Worm (Caenorhabditis elegans): ENCODE results near the gene bmy-1.

The bmy-1 gene

DNA sequence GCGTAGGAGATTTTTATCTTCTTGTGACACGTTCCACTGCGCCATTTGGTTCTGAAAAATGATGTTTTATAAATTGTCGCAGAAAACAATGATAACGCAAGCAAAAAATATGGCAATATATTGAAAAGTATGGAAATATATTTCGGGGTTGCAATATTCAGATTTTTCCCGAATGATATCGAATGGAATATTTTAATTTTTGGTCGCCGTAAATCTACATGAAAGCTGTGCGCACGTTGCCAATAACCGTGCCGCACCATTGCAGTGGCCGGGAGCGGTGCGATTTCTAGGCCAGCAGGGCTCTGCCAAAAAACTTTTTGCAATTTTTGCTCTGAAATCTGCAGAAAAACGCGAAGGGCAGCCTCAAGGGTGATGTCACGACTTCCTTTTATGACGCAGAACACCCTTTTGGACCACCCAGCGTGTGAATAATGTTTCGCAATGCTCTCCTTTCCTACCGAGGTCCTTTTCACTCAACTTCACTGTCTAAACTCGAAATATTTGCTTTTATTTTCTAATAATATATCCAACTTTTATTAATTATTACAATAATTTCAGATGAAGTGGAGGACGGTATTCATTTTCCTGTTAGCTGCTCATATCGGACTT is at the start of gene bmy-1, which contains the start of gene F09E5.11 (continued):
- peak; percentile 29 for TF ChIP-seq F23B12.7 (tag; optimal IDR thresholded peaks at IDR 0.05; ENCODE audit: insufficient read depth)
- TF ChIP-seq ztf-26 (tag; optimal IDR thresholded peaks at IDR 0.05), result peak; percentile 7
- TF ChIP-seq nhr-120 (GFP tag; IDR thresholded peaks at IDR 0.05), result no peak
- peak; percentile 63 for TF ChIP-seq sptf-2 (GFP tag; optimal IDR thresholded peaks at IDR 0.05)
- no peak for TF ChIP-seq zim-3 (tag; optimal IDR thresholded peaks at IDR 0.05)
- no peak for TF ChIP-seq mes-4 (tag; optimal IDR thresholded peaks at IDR 0.05)
- peak; percentile 68 for TF ChIP-seq ceh-91 (GFP tag; IDR thresholded peaks at IDR 0.05)
- peak; percentile 79 for TF ChIP-seq D2030.7 (GFP tag; IDR thresholded peaks at IDR 0.05)
- no peak for TF ChIP-seq hlh-26 (GFP tag; conservative IDR thresholded peaks at IDR 0.05)
- TF ChIP-seq aptf-2 (GFP tag; conservative IDR thresholded peaks at IDR 0.05), result peak; percentile 83
- peak; percentile 73; the same call in 1 of the 2 replicates for TF ChIP-seq hsf-1 (GFP tag; IDR thresholded peaks at IDR 0.05)
- TF ChIP-seq snpc-4 (GFP tag; optimal IDR thresholded peaks at IDR 0.05), result peak; percentile 29
- TF ChIP-seq snpc-4 (tag; optimal IDR thresholded peaks at IDR 0.05), result peak in 3 of 4 experiments; percentile 44 to 66 (median 63)

DNA sequence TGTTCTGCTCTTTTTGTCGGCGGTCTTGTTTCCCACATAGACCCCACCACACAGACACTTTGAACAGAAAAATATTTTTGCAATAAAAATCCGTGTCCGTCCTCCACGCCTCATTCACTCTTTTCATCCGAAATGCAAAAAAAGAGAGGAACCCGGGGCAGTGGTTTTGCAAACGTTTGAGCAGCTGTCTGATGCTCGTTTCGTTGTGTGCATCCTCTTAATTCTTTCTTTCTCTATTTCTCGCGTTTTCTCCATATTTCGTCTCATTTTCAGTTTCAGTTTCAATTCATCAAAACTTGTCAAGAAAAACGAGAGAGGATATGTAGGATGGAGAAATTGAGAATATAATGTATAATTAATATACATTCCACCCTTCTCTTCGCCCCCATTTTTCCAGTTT is 49.5 kb upstream of the bmy-1 start:
- no peak for TF ChIP-seq ztf-25 (GFP tag; IDR thresholded peaks at IDR 0.05)
- TF ChIP-seq F37B4.10 (GFP tag; IDR thresholded peaks at IDR 0.05), result no peak
- no peak for TF ChIP-seq B0019.2 (GFP tag; conservative IDR thresholded peaks at IDR 0.05)
- no peak for TF ChIP-seq cebp-1 (GFP tag; IDR thresholded peaks at IDR 0.05)
- TF ChIP-seq cebp-1 (tag; optimal IDR thresholded peaks at IDR 0.05), result no peak
- no peak for TF ChIP-seq lin-54 (GFP tag; optimal IDR thresholded peaks at IDR 0.05)
- TF ChIP-seq sdz-38 (tag; optimal IDR thresholded peaks at IDR 0.05), result no peak
- TF ChIP-seq dox-1 (GFP tag; IDR thresholded peaks at IDR 0.05), result no peak
- TF ChIP-seq Y95B8A.8 (GFP tag; IDR thresholded peaks at IDR 0.05), result no peak
- no peak for TF ChIP-seq ets-4 (GFP tag; optimal IDR thresholded peaks at IDR 0.05)
- TF ChIP-seq lin-26 (GFP tag; IDR thresholded peaks at IDR 0.05), result no peak
- no peak for TF ChIP-seq lin-35 (GFP tag; optimal IDR thresholded peaks at IDR 0.05)
- no peak for TF ChIP-seq egl-44 (GFP tag; IDR thresholded peaks at IDR 0.05)
- TF ChIP-seq chd-7 (tag; optimal IDR thresholded peaks at IDR 0.05), result no peak

DNA sequence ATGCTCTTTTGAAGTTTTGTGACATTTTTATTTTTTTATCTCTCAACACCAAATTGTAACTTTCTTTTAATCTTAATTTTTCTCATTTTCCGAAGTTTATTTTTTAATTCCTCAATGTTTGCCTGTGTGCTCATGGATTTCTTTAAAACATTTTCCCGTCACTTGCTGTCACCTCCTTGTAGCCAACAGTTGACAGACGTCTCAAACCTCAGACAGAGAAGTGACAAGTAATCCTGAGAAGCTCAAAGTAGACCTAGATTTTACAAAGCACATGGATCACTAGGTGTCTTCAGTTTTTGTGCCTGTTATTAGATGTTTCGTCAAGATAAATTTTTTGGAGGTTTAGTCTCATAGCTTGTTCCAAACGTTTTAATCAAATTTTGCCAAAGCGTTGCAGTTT is 48.8 kb upstream of the bmy-1 start:
- TF ChIP-seq cebp-1 (GFP tag; IDR thresholded peaks at IDR 0.05) (no peak), cebp-1 (tag; optimal IDR thresholded peaks at IDR 0.05) (no peak), lin-54 (GFP tag; optimal IDR thresholded peaks at IDR 0.05) (no peak), D2030.7 (GFP tag; IDR thresholded peaks at IDR 0.05) (no peak), ZK185.1 (tag; optimal IDR thresholded peaks at IDR 0.05; ENCODE audit: poor library complexity, severe bottlenecking) (no peak), somi-1 (GFP tag; optimal IDR thresholded peaks at IDR 0.05) (no peak), B0336.3 (GFP tag; IDR thresholded peaks at IDR 0.05) (no peak), B0261.1 (tag; optimal IDR thresholded peaks at IDR 0.05) (no peak), lin-35 (GFP tag; optimal IDR thresholded peaks at IDR 0.05) (no peak), hmg-20 (GFP tag; IDR thresholded peaks at IDR 0.05) (no peak), snpc-4 (GFP tag; optimal IDR thresholded peaks at IDR 0.05) (no peak), snpc-4 (tag; optimal IDR thresholded peaks at IDR 0.05) (no peak)

DNA sequence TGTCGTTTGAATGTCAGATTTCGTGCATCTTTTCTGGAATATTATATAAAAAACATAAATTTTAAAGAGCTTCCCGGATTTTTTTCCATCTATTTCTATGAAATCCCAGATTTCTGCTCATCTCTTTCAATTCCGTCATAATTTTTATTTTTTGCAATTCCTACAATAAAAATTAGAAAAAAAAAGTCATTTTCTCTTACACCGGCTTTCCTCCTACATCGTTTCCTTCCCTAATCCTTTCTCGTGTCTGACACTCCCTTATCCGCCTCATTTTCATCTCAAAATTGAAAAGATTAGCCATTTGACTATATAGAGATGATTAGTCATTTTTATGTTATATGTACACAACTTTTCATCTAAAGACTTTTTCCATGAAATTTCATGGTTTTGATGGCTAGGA is 47.7 kb upstream of the bmy-1 start:
- no peak for TF ChIP-seq egl-44 (GFP tag; IDR thresholded peaks at IDR 0.05)
- no peak for TF ChIP-seq ets-4 (GFP tag; optimal IDR thresholded peaks at IDR 0.05)
- no peak for TF ChIP-seq Y56A3A.18 (GFP tag; IDR thresholded peaks at IDR 0.05)
- no peak for TF ChIP-seq hlh-12 (tag; optimal IDR thresholded peaks at IDR 0.05)
- no peak for TF ChIP-seq Y67H2A.10 (GFP tag; conservative IDR thresholded peaks at IDR 0.05)
- TF ChIP-seq F52B5.7 (tag; optimal IDR thresholded peaks at IDR 0.05), result no peak
- TF ChIP-seq hmg-20 (GFP tag; IDR thresholded peaks at IDR 0.05), result no peak
- no peak for TF ChIP-seq atf-7 (tag; optimal IDR thresholded peaks at IDR 0.05)
- no peak for TF ChIP-seq nhr-120 (GFP tag; IDR thresholded peaks at IDR 0.05)
- TF ChIP-seq tlf-1 (GFP tag; optimal IDR thresholded peaks at IDR 0.05), result no peak

Data from whole organism, young adult.